Worm (Caenorhabditis elegans) whole organism, late embryonic: ENCODE measurements around the gene Y70C5C.1.

Source experiments
- gmeb-2 ChIP-seq: sonication (generic microtip); optimal IDR thresholded peaks from 2 replicates; lab custom pipeline; 2016; ENCODE audit warnings: missing genetic modification characterization, inconsistent platforms, missing compliant biosample characterization
- hlh-13 ChIP-seq: fragments of 200-800 bp; sonication (Bioruptor generic); optimal IDR thresholded peaks from 2 replicates; lab custom pipeline; 2018; ENCODE audit warnings: mild to moderate bottlenecking, missing genetic modification characterization, missing compliant biosample characterization
- pat-9 ChIP-seq: fragments of 200-800 bp; sonication (Bioruptor generic); optimal IDR thresholded peaks from 2 replicates; lab custom pipeline; 2018; ENCODE audit warnings: mild to moderate bottlenecking, missing genetic modification characterization, moderate library complexity, missing compliant biosample characterization
- pqm-1 ChIP-seq: sonication (generic microtip); optimal IDR thresholded peaks from 2 replicates; lab custom pipeline; 2016; ENCODE audit warnings: missing genetic modification characterization, missing compliant biosample characterization

DNA sequence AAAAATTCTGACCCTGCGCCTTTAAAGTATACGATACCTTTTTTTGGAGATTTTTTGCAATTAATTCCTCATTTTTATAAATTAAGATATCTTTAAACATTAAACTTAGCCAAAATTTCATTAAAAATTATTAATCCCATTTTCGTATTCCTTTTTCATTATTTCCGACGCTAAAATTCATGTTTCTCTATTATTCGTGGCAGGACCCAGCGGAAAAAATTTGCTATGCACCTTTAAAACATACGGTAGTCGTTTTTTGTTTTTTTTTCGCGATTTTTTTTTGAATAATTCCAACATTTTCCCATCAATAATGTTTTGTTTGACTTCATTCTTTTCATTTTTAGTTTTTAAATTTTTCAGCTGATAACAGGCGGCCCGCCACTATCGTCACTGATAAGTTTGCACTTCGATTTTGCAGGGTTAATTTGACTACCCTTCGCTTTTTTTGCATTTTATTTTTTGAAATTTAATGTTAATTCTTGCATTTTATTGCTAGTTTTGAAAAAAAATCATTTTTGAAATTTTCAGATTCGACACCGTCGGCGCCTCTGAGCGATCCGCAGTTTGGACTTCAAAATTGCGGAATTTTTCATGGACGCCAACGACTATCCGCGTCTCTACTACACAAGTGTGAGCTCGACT is 47.1 kb downstream of the Y70C5C.1 start, which contains the start of gene dkf-2:
- TF ChIP-seq hlh-13 (GFP tag; lab: Kevin White, UChicago) (no peak), gmeb-2 (tag; lab: Kevin White, UChicago) (no peak), pqm-1 (tag; lab: Kevin White, UChicago) (no peak), pat-9 (tag; lab: Kevin White, UChicago) (no peak)
